Worm (Caenorhabditis elegans): ENCODE results near the gene ikke-1.

ce11 chrIII:9023601-9024000 is 26.9 kb downstream of the ikke-1 start:
- TF ChIP-seq mls-2 (tag; optimal IDR thresholded peaks at IDR 0.05) (no peak), unc-39 (tag; optimal IDR thresholded peaks at IDR 0.05) (no peak), elt-3 (tag; optimal IDR thresholded peaks at IDR 0.05) (no peak), mab-5 (tag; optimal IDR thresholded peaks at IDR 0.05) (no peak), nhr-12 (tag; optimal IDR thresholded peaks at IDR 0.05) (no peak), nhr-76 (tag; optimal IDR thresholded peaks at IDR 0.05) (no peak), mep-1 (tag; optimal IDR thresholded peaks at IDR 0.05) (no peak), ztf-11 (tag; optimal IDR thresholded peaks at IDR 0.05) (no peak)

Measured in whole organism, mixed stage, embryonic.